Worm (Caenorhabditis elegans) whole organism, mixed stage, embryonic: ENCODE data around the gene Y97E10AL.1.

ENCODE experiments used
- blmp-1 ChIP-seq: fragments of 150-350 bp; optimal IDR thresholded peaks from 2 replicates; lab custom pipeline; 2014; ENCODE audit warnings: missing biosample characterization, missing genetic modification characterization
- pha-4 ChIP-seq: fragments of 150-350 bp; optimal IDR thresholded peaks from 2 replicates; lab custom pipeline; 2018; ENCODE audit warnings: missing biosample characterization, missing genetic modification reagents, missing genetic modification characterization
- snpc-4 ChIP-seq: fragments of 150-350 bp; optimal IDR thresholded peaks from 2 replicates; lab custom pipeline; 2014; ENCODE audit warnings: missing biosample characterization, missing genetic modification characterization
- zip-8 ChIP-seq: fragments of 150-350 bp; optimal IDR thresholded peaks from 2 replicates; lab custom pipeline; 2014; ENCODE audit warnings: missing biosample characterization, missing genetic modification characterization

ce11 chrV:7937152-7937551 lies 48.8 kb upstream of the Y97E10AL.1 start, which contains the start of gene srsx-3:
- TF ChIP-seq zip-8 = no peak
- no peak for TF ChIP-seq pha-4
- TF ChIP-seq blmp-1 (tag; lab: Kevin White, UChicago) = no peak
- TF ChIP-seq snpc-4 (tag; lab: Kevin White, UChicago) = no peak
